Fruit fly (Drosophila melanogaster): ENCODE data around the gene Proc.

DNA sequence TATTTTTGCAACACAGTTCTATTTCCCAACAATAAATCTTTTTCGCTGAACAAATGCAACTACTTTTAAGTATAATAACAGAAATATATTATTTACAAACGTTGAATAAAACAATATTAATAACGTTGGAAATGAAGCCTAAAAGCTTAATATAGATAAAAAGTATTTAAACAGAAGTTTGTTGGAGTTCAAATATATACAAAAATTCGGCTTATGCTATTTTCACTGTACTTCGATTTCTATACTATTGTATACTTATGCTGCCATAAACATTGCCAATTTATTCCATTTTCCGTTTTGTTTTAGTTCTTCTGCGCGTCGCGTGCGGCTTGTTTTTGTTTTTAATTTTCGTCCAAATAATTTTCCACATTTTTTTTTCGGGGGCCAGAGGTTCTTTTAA lies 50.4 kb downstream of the Proc start, which contains the start of gene CG7115:
- TF ChIP-seq CG9797 (GFP tag; optimal IDR thresholded peaks at IDR 0.05): no peak
- TF ChIP-seq CG18262 (tag; optimal IDR thresholded peaks at IDR 0.05): no peak
- TF ChIP-seq Poxn (GFP tag; IDR thresholded peaks at IDR 0.05): no peak
- no peak for TF ChIP-seq CG1024 (GFP tag; IDR thresholded peaks at IDR 0.05)
- TF ChIP-seq pfk (GFP tag; optimal IDR thresholded peaks at IDR 0.05): no peak
- no peak for TF ChIP-seq hkb (optimal IDR thresholded peaks at IDR 0.05)
- TF ChIP-seq hkb (GFP tag; IDR thresholded peaks at IDR 0.05): no peak
- TF ChIP-seq CG8765 (GFP tag; IDR thresholded peaks at IDR 0.05): no peak
- no peak for TF ChIP-seq CG9215 (GFP tag; IDR thresholded peaks at IDR 0.05)
- no peak for TF ChIP-seq dm (GFP tag; optimal IDR thresholded peaks at IDR 0.05)
- no peak for TF ChIP-seq cwo (GFP tag; optimal IDR thresholded peaks at IDR 0.05)
- TF ChIP-seq lbe (GFP tag; optimal IDR thresholded peaks at IDR 0.05): no peak

Data from whole organism, embryonic.